Fruit fly (Drosophila melanogaster) whole organism, wandering third instar larva: ENCODE results near the gene Polr2H.

Experiments
- Abd-B ChIP-seq: fragments of >200 bp; optimal IDR thresholded peaks from 2 replicates; lab custom pipeline; 2017; ENCODE audit warnings: missing biosample characterization, missing genetic modification characterization
- Dif ChIP-seq: fragments of 200-275, 200-300 bp; sonication (Bioruptor generic); optimal IDR thresholded peaks from 2 replicates; lab custom pipeline; 2018; ENCODE audit warnings: missing biosample characterization, missing genetic modification characterization; ENCODE audit not compliant: partially characterized antibody
- HLH106 ChIP-seq: fragments of 200-800 bp; optimal IDR thresholded peaks from 3 replicates; lab custom pipeline; 2019; ENCODE audit warnings: missing biosample characterization, mild to moderate bottlenecking, missing genetic modification characterization, moderate library complexity
- Hnf4 ChIP-seq: fragments of 200-800 bp; sonication (Bioruptor generic); optimal IDR thresholded peaks from 2 replicates; lab custom pipeline; 2016; ENCODE audit warnings: missing biosample characterization, mild to moderate bottlenecking, missing genetic modification characterization
- dmrt93B ChIP-seq: fragments of 200-800 bp; sonication (Bioruptor generic); optimal IDR thresholded peaks from 2 replicates; lab custom pipeline; 2018; ENCODE audit warnings: missing biosample characterization, mild to moderate bottlenecking, missing genetic modification characterization
- fru ChIP-seq: fragments of 200-800 bp; sonication (Bioruptor generic); optimal IDR thresholded peaks from 3 replicates; lab custom pipeline; 2016; ENCODE audit warnings: missing biosample characterization, mild to moderate bottlenecking, missing genetic modification characterization
- jim ChIP-seq: fragments of 175-275, 200-325 bp; sonication (Bioruptor generic); optimal IDR thresholded peaks from 2 replicates; lab custom pipeline; 2016; ENCODE audit warnings: missing biosample characterization, mild to moderate bottlenecking, missing genetic modification characterization

DNA sequence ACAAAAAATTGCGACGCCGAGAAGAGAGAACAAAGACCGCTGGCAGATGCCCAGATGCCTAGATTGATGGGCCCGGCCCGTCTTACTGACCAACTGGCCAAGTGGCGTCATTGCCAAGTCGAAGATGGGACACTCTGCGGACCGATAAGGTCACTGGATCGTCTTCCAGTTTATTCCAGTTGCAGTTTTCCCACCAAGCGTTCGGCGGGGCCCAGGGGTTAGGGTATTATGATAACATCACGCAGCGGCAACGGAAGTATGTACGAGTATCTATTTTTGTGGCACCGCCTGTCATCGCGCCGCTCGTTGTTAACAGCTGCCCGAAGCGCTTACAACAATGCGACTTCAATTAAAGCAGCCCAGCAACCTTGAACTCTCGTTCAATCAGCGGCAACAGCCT lies 28.7 kb upstream of the Polr2H start:
- TF ChIP-seq Dif (GFP tag; lab: Kevin White, UChicago) (no peak), HLH106 (tag; lab: Kevin White, UChicago) (no peak), fru (GFP tag; lab: Kevin White, UChicago) (no peak), Hnf4 (no peak), Abd-B (GFP tag; lab: Kevin White, UChicago) (no peak), jim (GFP tag; lab: Kevin White, UChicago) (no peak), dmrt93B (GFP tag; lab: Kevin White, UChicago) (no peak)
